Worm (Caenorhabditis elegans) whole organism, midembryonic: Measurements from ENCODE around the gene ttll-4.

Experiments
- flt-1 ChIP-seq: fragments of 200-800 bp; sonication (Bioruptor generic); IDR thresholded peaks from 2 replicates; pipeline ENCODE4 v1.3.6; 2022; ENCODE audit warnings: missing genetic modification characterization, missing compliant biosample characterization
- klf-2 ChIP-seq: fragments of 200-800 bp; sonication (Bioruptor generic); conservative IDR thresholded peaks from 2 replicates; pipeline ENCODE4 v1.3.6; 2022; ENCODE audit warnings: missing genetic modification reagents, missing genetic modification characterization, missing compliant biosample characterization

ce11 chrIII:10181868-10182267 lies 57.9 kb downstream of the ttll-4 start:
- TF ChIP-seq klf-2 (GFP tag; lab: Robert Waterston, UW) (no peak), flt-1 (GFP tag; lab: Robert Waterston, UW) (no peak)
